Worm (Caenorhabditis elegans): Measurements from ENCODE around the gene F25B3.4.

F25B3.4 gene

ce11 chrV:9549459-9549858 is 19.1 kb downstream of the F25B3.4 start, which contains the start of gene nstp-10 (continued):
- TF ChIP-seq athp-1 (tag; optimal IDR thresholded peaks at IDR 0.05) = peak; percentile 88
- TF ChIP-seq attf-5 (GFP tag; optimal IDR thresholded peaks at IDR 0.05) = peak; percentile 70
- peak; percentile 91 for TF ChIP-seq madf-8 (GFP tag; conservative IDR thresholded peaks at IDR 0.05)
- TF ChIP-seq somi-1 (GFP tag; optimal IDR thresholded peaks at IDR 0.05) = no peak
- TF ChIP-seq tbp1 (GFP tag; optimal IDR thresholded peaks at IDR 0.05) = peak; percentile 72
- TF ChIP-seq madf-3 (GFP tag; IDR thresholded peaks at IDR 0.05) = peak; percentile 91
- TF ChIP-seq ekl-4 (GFP tag; IDR thresholded peaks at IDR 0.05) = peak; percentile 79
- no peak for TF ChIP-seq sdz-38 (tag; optimal IDR thresholded peaks at IDR 0.05)
- TF ChIP-seq unc-130 (GFP tag; optimal IDR thresholded peaks at IDR 0.05) = peak; percentile 89
- no peak for TF ChIP-seq F57A8.1 (GFP tag; optimal IDR thresholded peaks at IDR 0.05)
- peak; percentile 68; the same call in 1 of the 2 replicates for TF ChIP-seq Y53G8AR.9 (GFP tag; conservative IDR thresholded peaks at IDR 0.05)
- no peak for TF ChIP-seq F37B4.10 (GFP tag; IDR thresholded peaks at IDR 0.05)
- TF ChIP-seq ceh-100 (GFP tag; IDR thresholded peaks at IDR 0.05) = peak; percentile 76
- TF ChIP-seq F57C9.4 (tag; optimal IDR thresholded peaks at IDR 0.05) = no peak
- TF ChIP-seq tlf-1 (GFP tag; optimal IDR thresholded peaks at IDR 0.05) = peak; percentile 89
- TF ChIP-seq nfyb-1 (GFP tag; IDR thresholded peaks at IDR 0.05) = peak; percentile 77
- no peak for TF ChIP-seq sea-2 (GFP tag; IDR thresholded peaks at IDR 0.05)
- peak; percentile 91 for TF ChIP-seq xnd-1 (tag; optimal IDR thresholded peaks at IDR 0.05)
- TF ChIP-seq repo-1 (tag; optimal IDR thresholded peaks at IDR 0.05) = no peak

DNA sequence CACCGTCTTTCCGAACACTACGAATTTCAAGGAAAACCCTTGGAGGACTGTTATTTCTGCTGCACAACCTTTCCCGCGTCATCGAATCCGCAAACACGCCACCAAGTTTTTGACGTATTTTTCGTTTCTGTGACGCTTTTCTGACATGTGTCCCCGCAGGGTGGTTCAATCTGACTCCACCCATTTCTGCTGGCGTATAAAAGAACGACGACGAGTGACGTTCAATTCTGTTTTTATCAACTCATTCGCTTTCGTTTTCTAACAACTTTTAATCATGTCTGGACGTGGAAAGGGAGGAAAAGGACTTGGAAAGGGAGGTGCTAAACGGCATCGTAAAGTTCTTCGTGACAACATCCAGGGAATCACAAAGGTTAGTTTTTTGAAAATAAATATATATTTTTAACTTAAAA is 21.7 kb downstream of the F25B3.4 start, which contains the start of gene his-37:
Gene his-37, plus strand, starts transcription at position 246 of the 410 bp plus-strand sequence.
- TF ChIP-seq rcor-1 (GFP tag; IDR thresholded peaks at IDR 0.05) (peak; percentile 90), hlh-12 (tag; optimal IDR thresholded peaks at IDR 0.05) (no peak), cebp-1 (GFP tag; IDR thresholded peaks at IDR 0.05) (peak; percentile 78), cebp-1 (tag; optimal IDR thresholded peaks at IDR 0.05) (peak; percentile 96), F22D6.2 (tag; optimal IDR thresholded peaks at IDR 0.05) (peak; percentile 92), B0336.3 (GFP tag; IDR thresholded peaks at IDR 0.05) (peak; percentile 96), ceh-91 (GFP tag; IDR thresholded peaks at IDR 0.05) (no peak), mcd-1 (GFP tag; IDR thresholded peaks at IDR 0.05) (peak; percentile 93), D2030.7 (GFP tag; IDR thresholded peaks at IDR 0.05) (0 out of 2 replicates have a peak, but pooled peaks have one; percentile 13), ztf-6 (GFP tag; IDR thresholded peaks at IDR 0.05) (peak; percentile 93), zim-3 (tag; optimal IDR thresholded peaks at IDR 0.05) (no peak), K11D2.4 (GFP tag; IDR thresholded peaks at IDR 0.05) (peak; percentile 98), egrh-3 (GFP tag; IDR thresholded peaks at IDR 0.05) (peak; percentile 40), F23B12.7 (tag; optimal IDR thresholded peaks at IDR 0.05; ENCODE audit: insufficient read depth) (peak; percentile 94), hrde-1 (tag; optimal IDR thresholded peaks at IDR 0.05; ENCODE audit: borderline replicate concordance) (no peak), B0019.2 (GFP tag; conservative IDR thresholded peaks at IDR 0.05) (no peak), tbp1 (GFP tag; optimal IDR thresholded peaks at IDR 0.05) (peak; percentile 81), chd-7 (tag; optimal IDR thresholded peaks at IDR 0.05) (peak; percentile 94), sptf-2 (GFP tag; optimal IDR thresholded peaks at IDR 0.05) (no peak), fkh-3 (tag; optimal IDR thresholded peaks at IDR 0.05) (no peak), F33H1.4 (GFP tag; IDR thresholded peaks at IDR 0.05) (peak; percentile 55), nhr-27 (tag; optimal IDR thresholded peaks at IDR 0.05) (no peak), cebp-2 (GFP tag; IDR thresholded peaks at IDR 0.05) (peak; percentile 88; the same call in 1 of the 2 replicates), nhr-90 (tag; optimal IDR thresholded peaks at IDR 0.05) (peak; percentile 95), lag-1 (GFP tag; IDR thresholded peaks at IDR 0.05) (no peak), egl-44 (GFP tag; IDR thresholded peaks at IDR 0.05) (peak; percentile 96), K12H6.12 (tag; optimal IDR thresholded peaks at IDR 0.05) (peak; percentile 100), attf-6 (GFP tag; IDR thresholded peaks at IDR 0.05) (no peak), snpc-3.4 (tag; optimal IDR thresholded peaks at IDR 0.05) (peak; percentile 21), B0035.1 (tag; optimal IDR thresholded peaks at IDR 0.05) (peak; percentile 69), gei-17 (GFP tag; optimal IDR thresholded peaks at IDR 0.05) (peak; percentile 85)

Measured in whole organism, young adult.